Fruit fly (Drosophila melanogaster) whole organism, embryonic: ENCODE measurements around the gene Oseg2.

Experiments used
- Abd-B ChIP-seq: fragments of 200-800 bp; sonication (Bioruptor generic); optimal IDR thresholded peaks from 2 replicates; lab custom pipeline; 2018; ENCODE audit warnings: missing biosample characterization, mild to moderate bottlenecking, missing genetic modification characterization, moderate library complexity
- Asciz ChIP-seq: fragments of 200-800 bp; sonication (Bioruptor generic); optimal IDR thresholded peaks from 2 replicates; lab custom pipeline; 2017; ENCODE audit warnings: missing biosample characterization, mild to moderate bottlenecking, missing genetic modification characterization, missing genetic modification reagents
- Awh ChIP-seq: fragments of 200-800 bp; sonication (Bioruptor generic); IDR thresholded peaks from 2 replicates; pipeline ENCODE4, ENCODE4 v1.3.6; 2022; ENCODE audit warnings: missing biosample characterization, missing genetic modification characterization
- CG10959 ChIP-seq: fragments of 200-800 bp; sonication (Bioruptor generic); IDR thresholded peaks from 2 replicates; pipeline ENCODE4 v1.3.6; 2022; ENCODE audit warnings: missing biosample characterization, missing genetic modification characterization
- CG11695 ChIP-seq: fragments of 200-800 bp; sonication (Bioruptor generic); IDR thresholded peaks from 3 replicates; pipeline ENCODE4 v1.3.6; 2022; ENCODE audit warnings: missing biosample characterization, missing genetic modification characterization
- CG12769 ChIP-seq: fragments of 200-800 bp; sonication (Bioruptor generic); optimal IDR thresholded peaks from 2 replicates; lab custom pipeline; 2019; ENCODE audit warnings: missing biosample characterization, mild to moderate bottlenecking, missing genetic modification characterization, moderate library complexity
- CG13624 ChIP-seq: fragments of 200-800 bp; sonication (Bioruptor generic); optimal IDR thresholded peaks from 2 replicates; lab custom pipeline; 2016; ENCODE audit warnings: missing biosample characterization, missing genetic modification characterization
- CG14050 ChIP-seq: fragments of 200-800 bp; sonication (Bioruptor generic); IDR thresholded peaks from 3 replicates; pipeline ENCODE4 v1.3.6; 2022; ENCODE audit warnings: missing biosample characterization, missing genetic modification characterization
- CG15011 ChIP-seq: fragments of 200-800 bp; sonication (Bioruptor generic); optimal IDR thresholded peaks from 3 replicates; lab custom pipeline; 2018; ENCODE audit warnings: missing biosample characterization, mild to moderate bottlenecking, missing genetic modification characterization
- CG16813 ChIP-seq: fragments of 200-800 bp; sonication (Bioruptor generic); IDR thresholded peaks from 3 replicates; pipeline ENCODE4 v1.3.6; 2022; ENCODE audit warnings: missing biosample characterization, missing genetic modification characterization; ENCODE audit not compliant: partially characterized antibody
- CG1832 ChIP-seq: fragments of 200-800 bp; sonication (Bioruptor generic); optimal IDR thresholded peaks from 2 replicates; lab custom pipeline; 2017; ENCODE audit warnings: missing biosample characterization, mild to moderate bottlenecking, missing genetic modification characterization, inconsistent platforms
- CG2202 ChIP-seq: fragments of 200-800 bp; sonication (Bioruptor generic); optimal IDR thresholded peaks from 2 replicates; lab custom pipeline; 2018; ENCODE audit warnings: missing biosample characterization, mild to moderate bottlenecking, missing genetic modification characterization
- CG3847 ChIP-seq: fragments of 200-800 bp; sonication (Bioruptor generic); IDR thresholded peaks from 2 replicates; pipeline ENCODE4 v1.3.6; 2022; ENCODE audit warnings: missing biosample characterization, missing genetic modification characterization
- CG4617 ChIP-seq: fragments of 200-800 bp; sonication (Bioruptor generic); optimal IDR thresholded peaks from 3 replicates; lab custom pipeline; 2016; ENCODE audit warnings: missing biosample characterization, missing genetic modification characterization, borderline replicate concordance
- CG4730 ChIP-seq: fragments of 200-800 bp; sonication (Bioruptor generic); IDR thresholded peaks from 2 replicates; pipeline ENCODE4 v1.3.6; 2022; ENCODE audit warnings: missing biosample characterization, missing genetic modification characterization
- CG6175 ChIP-seq: fragments of 200-800 bp; sonication (Bioruptor generic); IDR thresholded peaks from 3 replicates; pipeline ENCODE4 v1.3.6; 2022; ENCODE audit warnings: missing biosample characterization, missing genetic modification characterization
- CG6254 ChIP-seq: fragments of 200-800 bp; sonication (Bioruptor generic); optimal IDR thresholded peaks from 3 replicates; lab custom pipeline; 2017; ENCODE audit warnings: mild to moderate bottlenecking, missing biosample characterization, missing genetic modification reagents, missing genetic modification characterization
- CG6813 ChIP-seq: fragments of 200-800 bp; sonication (Bioruptor generic); optimal IDR thresholded peaks from 2 replicates; lab custom pipeline; 2017; ENCODE audit warnings: missing biosample characterization, missing genetic modification characterization, mild to moderate bottlenecking, moderate library complexity, missing genetic modification reagents
- CG8089 ChIP-seq: fragments of 200-800 bp; sonication (Bioruptor generic); optimal IDR thresholded peaks from 3 replicates; lab custom pipeline; 2016; ENCODE audit warnings: missing biosample characterization, missing genetic modification characterization
- CG8944 ChIP-seq: fragments of 200-800 bp; sonication (Bioruptor generic); optimal IDR thresholded peaks from 3 replicates; lab custom pipeline; 2016; ENCODE audit warnings: missing biosample characterization, missing genetic modification characterization
- CoRest ChIP-seq: fragments of 200-800 bp; sonication (Bioruptor generic); optimal IDR thresholded peaks from 3 replicates; lab custom pipeline; 2018; ENCODE audit warnings: missing biosample characterization, mild to moderate bottlenecking, missing genetic modification characterization, moderate library complexity
- Dad ChIP-seq: fragments of 200-800 bp; sonication (Bioruptor generic); optimal IDR thresholded peaks from 3 replicates; lab custom pipeline; 2016; ENCODE audit warnings: missing biosample characterization, missing genetic modification characterization
- Elba2 ChIP-seq: fragments of 200-800 bp; sonication (Bioruptor generic); optimal IDR thresholded peaks from 3 replicates; lab custom pipeline; 2016; ENCODE audit warnings: missing biosample characterization, missing genetic modification characterization
- Ets65A ChIP-seq: fragments of 200-800 bp; sonication (Bioruptor generic); peaks from one replicate; lab custom pipeline; 2016; ENCODE audit warnings: missing biosample characterization, missing genetic modification characterization
- Hmr ChIP-seq: fragments of 200-800 bp; sonication (Bioruptor generic); optimal IDR thresholded peaks from 3 replicates; lab custom pipeline; 2017; ENCODE audit warnings: mild to moderate bottlenecking, missing biosample characterization, missing genetic modification reagents, missing genetic modification characterization
- Hr3 ChIP-seq: fragments of 200-800 bp; sonication (Bioruptor generic); optimal IDR thresholded peaks from 3 replicates; lab custom pipeline; 2016; ENCODE audit warnings: missing biosample characterization, missing genetic modification characterization
- NFAT ChIP-seq: fragments of 200-800 bp; sonication (Bioruptor generic); IDR thresholded peaks from 2 replicates; pipeline ENCODE4 v1.3.6; 2022; ENCODE audit warnings: missing biosample characterization, missing genetic modification characterization
- Six4 ChIP-seq: fragments of 200-800 bp; sonication (Bioruptor generic); optimal IDR thresholded peaks from 2 replicates; lab custom pipeline; 2016; ENCODE audit warnings: missing biosample characterization, missing genetic modification characterization
- Sox102F ChIP-seq: fragments of 200-800 bp; sonication (Bioruptor generic); optimal IDR thresholded peaks from 2 replicates; lab custom pipeline; 2018; ENCODE audit warnings: missing biosample characterization, mild to moderate bottlenecking, missing genetic modification characterization, moderate library complexity
- Usf ChIP-seq: fragments of 200-800 bp; sonication (Bioruptor generic); optimal IDR thresholded peaks from 2 replicates; lab custom pipeline; 2017; ENCODE audit warnings: missing genotype, missing biosample characterization, missing genetic modification characterization
- ato ChIP-seq: fragments of 200-800 bp; sonication (Bioruptor generic); IDR thresholded peaks from 2 replicates; pipeline ENCODE4 v1.3.6; 2022; ENCODE audit warnings: missing biosample characterization, missing genetic modification characterization; ENCODE audit not compliant: partially characterized antibody
- bbx ChIP-seq: fragments of 200-800 bp; sonication (Bioruptor generic); IDR thresholded peaks from 2 replicates; pipeline ENCODE4 v1.3.6; 2022; ENCODE audit warnings: missing biosample characterization, missing genetic modification characterization; ENCODE audit not compliant: partially characterized antibody
- chinmo ChIP-seq: fragments of 200-800 bp; sonication (Bioruptor generic); IDR thresholded peaks from 4 replicates; pipeline ENCODE4 v1.3.6; 2022; ENCODE audit warnings: missing biosample characterization, missing genetic modification characterization; ENCODE audit not compliant: partially characterized antibody
- corto ChIP-seq: fragments of 200-800 bp; sonication (Bioruptor generic); optimal IDR thresholded peaks from 2 replicates; lab custom pipeline; 2016; ENCODE audit warnings: missing biosample characterization, mild to moderate bottlenecking, missing genetic modification characterization, moderate library complexity
- croc ChIP-seq: fragments of 200-800 bp; sonication (Bioruptor generic); conservative IDR thresholded peaks from 3 replicates; pipeline ENCODE4 v1.3.6; 2022; ENCODE audit warnings: missing biosample characterization, missing genetic modification characterization
- dati ChIP-seq: fragments of 200-800 bp; sonication (Bioruptor generic); IDR thresholded peaks from 2 replicates; pipeline ENCODE4 v1.3.6; 2022; ENCODE audit warnings: missing biosample characterization, missing genetic modification characterization
- disco-r ChIP-seq: fragments of 200-800 bp; sonication (Bioruptor generic); optimal IDR thresholded peaks from 2 replicates; lab custom pipeline; 2016; ENCODE audit warnings: missing biosample characterization, missing genetic modification characterization
- eve ChIP-seq, 2 experiments: fragments of >200 bp; optimal IDR thresholded peaks; 2 replicates each; lab custom pipeline; 2017; ENCODE audit warnings: missing biosample characterization in 2 of 2, missing genetic modification characterization in 2 of 2
- ewg ChIP-seq: fragments of 200-800 bp; sonication (Bioruptor generic); optimal IDR thresholded peaks from 3 replicates; lab custom pipeline; 2017; ENCODE audit warnings: mild to moderate bottlenecking, missing biosample characterization, missing genetic modification reagents, missing genetic modification characterization
- eyg ChIP-seq: fragments of 200-800 bp; sonication (Bioruptor generic); optimal IDR thresholded peaks from 3 replicates; lab custom pipeline; 2016; ENCODE audit warnings: missing biosample characterization, missing genetic modification characterization
- fd96Cb ChIP-seq: fragments of 200-800 bp; sonication (Bioruptor generic); optimal IDR thresholded peaks from 2 replicates; lab custom pipeline; 2018; ENCODE audit warnings: missing biosample characterization, mild to moderate bottlenecking, missing genetic modification characterization, moderate library complexity
- gfzf ChIP-seq: fragments of 200-800 bp; sonication (Bioruptor generic); optimal IDR thresholded peaks from 2 replicates; lab custom pipeline; 2016; ENCODE audit warnings: missing biosample characterization, mild to moderate bottlenecking, missing genetic modification characterization, moderate library complexity
- gt ChIP-seq: fragments of 200-800 bp; sonication (Bioruptor generic); IDR thresholded peaks from 2 replicates; pipeline ENCODE4 v1.3.6; 2022; ENCODE audit warnings: missing biosample characterization, missing genetic modification characterization
- kay ChIP-seq: fragments of 200-800 bp; sonication (Bioruptor generic); optimal IDR thresholded peaks from 2 replicates; lab custom pipeline; 2016; ENCODE audit warnings: missing biosample characterization, missing genetic modification characterization
- pfk ChIP-seq: fragments of 200-800 bp; sonication (Bioruptor generic); optimal IDR thresholded peaks from 2 replicates; lab custom pipeline; 2018; ENCODE audit warnings: missing biosample characterization, mild to moderate bottlenecking, missing genetic modification characterization, moderate library complexity
- pros ChIP-seq: fragments of 200-800 bp; sonication (Bioruptor generic); optimal IDR thresholded peaks from 3 replicates; lab custom pipeline; 2019; ENCODE audit warnings: missing biosample characterization, mild to moderate bottlenecking, missing genetic modification characterization, moderate library complexity
- scrt ChIP-seq: fragments of 200-800 bp; sonication (Bioruptor generic); optimal IDR thresholded peaks from 2 replicates; lab custom pipeline; 2018; ENCODE audit warnings: missing biosample characterization, mild to moderate bottlenecking, missing genetic modification characterization, moderate library complexity
- slou ChIP-seq: fragments of 200-800 bp; sonication (Bioruptor generic); optimal IDR thresholded peaks from 3 replicates; lab custom pipeline; 2016; ENCODE audit warnings: missing biosample characterization, missing genetic modification characterization
- stwl ChIP-seq: fragments of 200-800 bp; sonication (Bioruptor generic); optimal IDR thresholded peaks from 3 replicates; lab custom pipeline; 2018; ENCODE audit warnings: missing biosample characterization, mild to moderate bottlenecking, missing genetic modification characterization, moderate library complexity
- usp ChIP-seq: fragments of >200 bp; optimal IDR thresholded peaks from 2 replicates; lab custom pipeline; 2017; ENCODE audit warnings: missing biosample characterization, missing genetic modification characterization

Oseg2 gene

dm6 chr3L:2262515-2262944 is 33.1 kb downstream of the Oseg2 start, which contains the start of the genes oxt and CG13807 (continued):
- TF ChIP-seq Dad (GFP tag; lab: Kevin White, UChicago) (peak; percentile 39), CG2202 (tag; lab: Kevin White, UChicago) (peak; percentile 65), scrt (GFP tag; lab: Kevin White, UChicago) (peak; percentile 62), croc (GFP tag; lab: Robert Waterston, UW) (peak; percentile 84), CG15011 (GFP tag; lab: Kevin White, UChicago) (no peak), fd96Cb (tag; lab: Kevin White, UChicago) (peak; percentile 76), Elba2 (peak; percentile 29), ewg (peak; percentile 80), bbx (0 out of 2 replicates have a peak, but pooled peaks have one; percentile 16), CG8944 (GFP tag; lab: Kevin White, UChicago) (no peak), CG1832 (no peak), eyg (GFP tag; lab: Kevin White, UChicago) (no peak), slou (GFP tag; lab: Kevin White, UChicago) (peak; percentile 42), usp (GFP tag; lab: Kevin White, UChicago) (no peak), ato (GFP tag; lab: Robert Waterston, UW) (no peak), Six4 (GFP tag; lab: Kevin White, UChicago) (peak; percentile 81), eve (GFP tag; optimal IDR thresholded peaks at IDR 0.05; lab: Kevin White, UChicago) (no peak), Hr3 (peak; percentile 86), CG4730 (GFP tag; lab: Robert Waterston, UW) (peak; percentile 80), pfk (GFP tag; lab: Kevin White, UChicago) (no peak), NFAT (GFP tag; lab: Robert Waterston, UW) (peak; percentile 83), CG6813 (GFP tag; lab: Kevin White, UChicago) (peak; percentile 45), CG16813 (GFP tag; lab: Robert Waterston, UW) (no peak), corto (no peak), Abd-B (peak; percentile 88), CG6175 (GFP tag; lab: Robert Waterston, UW) (peak; percentile 81), pros (GFP tag; lab: Kevin White, UChicago) (no peak), dati (0 out of 2 replicates have a peak, but pooled peaks have one; percentile 35), Usf (GFP tag; lab: Kevin White, UChicago) (peak; percentile 80), stwl (peak; percentile 86), CG3847 (GFP tag; lab: Robert Waterston, UW) (peak; percentile 83), CG11695 (peak; percentile 84), disco-r (GFP tag; lab: Kevin White, UChicago) (no peak), CG14050 (GFP tag; lab: Robert Waterston, UW) (peak; percentile 86), Hmr (peak; percentile 89), gfzf (GFP tag; lab: Kevin White, UChicago) (peak; percentile 71), CG6254 (GFP tag; lab: Kevin White, UChicago) (peak; percentile 73), CG12769 (tag; lab: Kevin White, UChicago) (peak; percentile 89), CG13624 (peak; percentile 60), CoRest (tag; lab: Kevin White, UChicago) (peak; percentile 94), chinmo (no peak), gt (GFP tag; lab: Robert Waterston, UW) (peak; percentile 57), Asciz (GFP tag; lab: Kevin White, UChicago) (peak; percentile 70), CG4617 (GFP tag; lab: Kevin White, UChicago) (peak; percentile 95), CG10959 (GFP tag; lab: Robert Waterston, UW) (peak; percentile 54), kay (GFP tag; lab: Kevin White, UChicago) (peak; percentile 72), Ets65A (no peak), Awh (GFP tag; lab: Robert Waterston, UW) (peak; percentile 81), CG8089 (no peak), Sox102F (GFP tag; lab: Kevin White, UChicago) (peak; percentile 89)
